Fruit fly (Drosophila melanogaster) whole organism, pupa: Measurements from ENCODE around the gene CG9263.

ENCODE experiments used
- CG14655 ChIP-seq: fragments of 200-800 bp; sonication (Bioruptor generic); optimal IDR thresholded peaks from 3 replicates; lab custom pipeline; 2017; ENCODE audit warnings: mild to moderate bottlenecking, missing biosample characterization, missing genetic modification reagents, missing genetic modification characterization
- CG32121 ChIP-seq: fragments of 200-800 bp; sonication (Bioruptor generic); IDR thresholded peaks from 2 replicates; pipeline ENCODE4 v1.3.6; 2022; ENCODE audit warnings: missing biosample characterization, missing genetic modification characterization
- CG34367 ChIP-seq: fragments of 200-800 bp; sonication (Bioruptor generic); optimal IDR thresholded peaks from 2 replicates; lab custom pipeline; 2018; ENCODE audit warnings: missing biosample characterization, mild to moderate bottlenecking, missing genetic modification characterization
- CG8159 ChIP-seq: fragments of 200-800 bp; sonication (Bioruptor generic); optimal IDR thresholded peaks from 3 replicates; lab custom pipeline; 2018; ENCODE audit warnings: missing biosample characterization, mild to moderate bottlenecking, missing genetic modification characterization, moderate library complexity
- CG8301 ChIP-seq: fragments of 200-800 bp; sonication (Bioruptor generic); optimal IDR thresholded peaks from 2 replicates; lab custom pipeline; 2018; ENCODE audit warnings: missing biosample characterization, mild to moderate bottlenecking, missing genetic modification characterization
- CG9948 ChIP-seq: fragments of 200-800 bp; sonication (Bioruptor generic); optimal IDR thresholded peaks from 2 replicates; lab custom pipeline; 2018; ENCODE audit warnings: missing biosample characterization, mild to moderate bottlenecking, missing genetic modification characterization, moderate library complexity
- D1 ChIP-seq: fragments of 200-800 bp; sonication (Bioruptor generic); optimal IDR thresholded peaks from 2 replicates; lab custom pipeline; 2018; ENCODE audit warnings: missing biosample characterization, mild to moderate bottlenecking, missing genetic modification characterization, moderate library complexity
- EcR ChIP-seq: fragments of 200-800 bp; sonication (Bioruptor generic); optimal IDR thresholded peaks from 3 replicates; lab custom pipeline; 2019; ENCODE audit warnings: missing biosample characterization, missing genetic modification characterization, mild to moderate bottlenecking, moderate library complexity, missing genetic modification reagents
- Pif1A ChIP-seq: fragments of 200-800 bp; sonication (Bioruptor generic); optimal IDR thresholded peaks from 3 replicates; lab custom pipeline; 2016; ENCODE audit warnings: missing biosample characterization, missing genetic modification characterization
- Snoo ChIP-seq: fragments of 200-800 bp; sonication (Bioruptor generic); optimal IDR thresholded peaks from 3 replicates; lab custom pipeline; 2017; ENCODE audit warnings: missing biosample characterization, mild to moderate bottlenecking, missing genetic modification characterization, inconsistent platforms
- gl ChIP-seq: fragments of 200-800 bp; sonication (Bioruptor generic); optimal IDR thresholded peaks from 2 replicates; lab custom pipeline; 2018; ENCODE audit warnings: missing biosample characterization, mild to moderate bottlenecking, missing genetic modification characterization

dm6 chr2L:13545678-13546077 lies 3.3 kb upstream of the CG9263 start:
- TF ChIP-seq CG34367 (tag; lab: Kevin White, UChicago) (peak; percentile 85), CG8159 (peak; percentile 79), Snoo (tag; lab: Kevin White, UChicago) (no peak), D1 (tag; lab: Kevin White, UChicago) (peak; percentile 52), CG9948 (peak; percentile 67), CG14655 (GFP tag; lab: Kevin White, UChicago) (peak; percentile 56), gl (tag; lab: Kevin White, UChicago) (peak; percentile 95), EcR (GFP tag; lab: Kevin White, UChicago) (peak; percentile 66), Pif1A (peak; percentile 59), CG32121 (GFP tag; lab: Robert Waterston, UW) (peak; percentile 67; the same call in 1 of the 2 replicates), CG8301 (tag; lab: Kevin White, UChicago) (peak; percentile 34)
